Fruit fly (Drosophila melanogaster) whole organism, wandering third instar larva: Measurements from ENCODE around the gene eIF2gamma.

Experiments
- Abd-B ChIP-seq: fragments of >200 bp; optimal IDR thresholded peaks from 2 replicates; lab custom pipeline; 2017; ENCODE audit warnings: missing biosample characterization, missing genetic modification characterization
- CG32264 ChIP-seq: fragments of 200-800 bp; sonication (Bioruptor generic); optimal IDR thresholded peaks from 2 replicates; lab custom pipeline; 2016; ENCODE audit warnings: missing biosample characterization, missing genetic modification characterization
- CG9705 ChIP-seq: fragments of 200-800 bp; sonication (Bioruptor generic); optimal IDR thresholded peaks from 2 replicates; lab custom pipeline; 2018; ENCODE audit warnings: missing biosample characterization, mild to moderate bottlenecking, missing genetic modification characterization
- Dfd ChIP-seq: fragments of >200 bp; optimal IDR thresholded peaks from 2 replicates; lab custom pipeline; 2017; ENCODE audit warnings: missing biosample characterization, missing genetic modification characterization
- Dif ChIP-seq: fragments of 200-275, 200-300 bp; sonication (Bioruptor generic); optimal IDR thresholded peaks from 2 replicates; lab custom pipeline; 2018; ENCODE audit warnings: missing biosample characterization, missing genetic modification characterization; ENCODE audit not compliant: partially characterized antibody
- GATAd ChIP-seq: sonication (Bioruptor generic); optimal IDR thresholded peaks from 2 replicates; lab custom pipeline; 2016; ENCODE audit warnings: missing biosample characterization, missing genetic modification characterization
- HLH106 ChIP-seq: fragments of 200-800 bp; optimal IDR thresholded peaks from 3 replicates; lab custom pipeline; 2019; ENCODE audit warnings: missing biosample characterization, mild to moderate bottlenecking, missing genetic modification characterization, moderate library complexity
- Hnf4 ChIP-seq: fragments of 200-800 bp; sonication (Bioruptor generic); optimal IDR thresholded peaks from 2 replicates; lab custom pipeline; 2016; ENCODE audit warnings: missing biosample characterization, mild to moderate bottlenecking, missing genetic modification characterization
- Hr78 ChIP-seq: fragments of >200 bp; optimal IDR thresholded peaks from 2 replicates; lab custom pipeline; 2017; ENCODE audit warnings: missing biosample characterization, missing genetic modification characterization
- Hr83 ChIP-seq: fragments of 200-300 bp; sonication (Bioruptor generic); optimal IDR thresholded peaks from 2 replicates; lab custom pipeline; 2016; ENCODE audit warnings: missing biosample characterization, mild to moderate bottlenecking, missing genetic modification characterization, moderate library complexity; ENCODE audit not compliant: poor library complexity, severe bottlenecking
- Jra ChIP-seq: sonication (Bioruptor generic); optimal IDR thresholded peaks from 2 replicates; lab custom pipeline; 2016; ENCODE audit warnings: missing biosample characterization, missing genetic modification characterization
- Mio ChIP-seq: sonication (Bioruptor generic); optimal IDR thresholded peaks from 2 replicates; lab custom pipeline; 2016; ENCODE audit warnings: missing biosample characterization, missing genetic modification characterization
- Myc ChIP-seq: fragments of >200 bp; optimal IDR thresholded peaks from 2 replicates; lab custom pipeline; 2017
- N ChIP-seq: fragments of >200 bp; optimal IDR thresholded peaks from 2 replicates; lab custom pipeline; 2018; ENCODE audit warnings: missing biosample characterization, missing external identifiers, missing genetic modification characterization
- OdsH ChIP-seq: fragments of 200-800 bp; sonication (Bioruptor generic); optimal IDR thresholded peaks from 2 replicates; lab custom pipeline; 2016; ENCODE audit warnings: missing biosample characterization, mild to moderate bottlenecking, missing genetic modification characterization
- Rel ChIP-seq, 2 experiments: fragments of 200-800 bp; sonication (Bioruptor generic) in 1 of 2; optimal IDR thresholded peaks; 2 replicates in 1 of 2; 3 replicates in 1 of 2; lab custom pipeline; 2016 to 2019; ENCODE audit warnings: mild to moderate bottlenecking in 2 of 2, missing biosample characterization in 2 of 2, missing genetic modification characterization in 2 of 2, moderate library complexity in 1 of 2
- Sp1 ChIP-seq: fragments of 200-800 bp; sonication (Bioruptor generic); optimal IDR thresholded peaks from 3 replicates; lab custom pipeline; 2019; ENCODE audit warnings: missing biosample characterization, mild to moderate bottlenecking, missing genetic modification characterization, moderate library complexity
- Vsx2 ChIP-seq: fragments of 200-300, 225-300 bp; sonication (Bioruptor generic); optimal IDR thresholded peaks from 2 replicates; lab custom pipeline; 2018; ENCODE audit warnings: missing biosample characterization, missing genetic modification characterization; ENCODE audit not compliant: partially characterized antibody
- br ChIP-seq: fragments of 200-800 bp; sonication (Bioruptor generic); optimal IDR thresholded peaks from 2 replicates; lab custom pipeline; 2016; ENCODE audit warnings: missing biosample characterization, missing genetic modification characterization
- brk ChIP-seq: fragments of 200-800 bp; sonication (Bioruptor generic); optimal IDR thresholded peaks from 2 replicates; lab custom pipeline; 2016; ENCODE audit warnings: missing biosample characterization, mild to moderate bottlenecking, missing genetic modification characterization
- dl ChIP-seq, 2 experiments: fragments of 175-275, 200-275 bp in 1 of 2; fragments of 200-275 bp in 1 of 2; sonication (Bioruptor generic); optimal IDR thresholded peaks; lab custom pipeline; 2018; ENCODE audit warnings: mild to moderate bottlenecking in 2 of 2, missing biosample characterization in 2 of 2, missing genetic modification characterization in 2 of 2, moderate library complexity in 2 of 2; ENCODE audit not compliant: partially characterized antibody in 2 of 2, insufficient read depth in 1 of 2
- dmrt93B ChIP-seq: fragments of 200-800 bp; sonication (Bioruptor generic); optimal IDR thresholded peaks from 2 replicates; lab custom pipeline; 2018; ENCODE audit warnings: missing biosample characterization, mild to moderate bottlenecking, missing genetic modification characterization
- dsf ChIP-seq: sonication (Bioruptor generic); optimal IDR thresholded peaks from 2 replicates; lab custom pipeline; 2016; ENCODE audit warnings: missing biosample characterization, missing genetic modification characterization, borderline replicate concordance
- ey ChIP-seq: fragments of 200-800 bp; sonication (Bioruptor generic); optimal IDR thresholded peaks from 2 replicates; lab custom pipeline; 2016; ENCODE audit warnings: missing biosample characterization, missing genetic modification characterization
- foxo ChIP-seq, 2 experiments: fragments of 200-800 bp; sonication (Bioruptor generic); optimal IDR thresholded peaks; 2 replicates in 1 of 2; 3 replicates in 1 of 2; lab custom pipeline; 2016 to 2017; ENCODE audit warnings: missing biosample characterization in 2 of 2, missing genetic modification characterization in 2 of 2
- fru ChIP-seq: fragments of 200-800 bp; sonication (Bioruptor generic); optimal IDR thresholded peaks from 3 replicates; lab custom pipeline; 2016; ENCODE audit warnings: missing biosample characterization, mild to moderate bottlenecking, missing genetic modification characterization
- h ChIP-seq: fragments of 200-800 bp; sonication (Bioruptor generic); optimal IDR thresholded peaks from 3 replicates; lab custom pipeline; 2016; ENCODE audit warnings: missing biosample characterization, mild to moderate bottlenecking, missing genetic modification characterization
- jim ChIP-seq: fragments of 175-275, 200-325 bp; sonication (Bioruptor generic); optimal IDR thresholded peaks from 2 replicates; lab custom pipeline; 2016; ENCODE audit warnings: missing biosample characterization, mild to moderate bottlenecking, missing genetic modification characterization
- lola ChIP-seq: fragments of >200 bp; optimal IDR thresholded peaks from 2 replicates; lab custom pipeline; 2017; ENCODE audit warnings: missing biosample characterization, missing genetic modification characterization
- psq ChIP-seq: fragments of 200-800 bp; sonication (Bioruptor generic); optimal IDR thresholded peaks from 3 replicates; lab custom pipeline; 2017; ENCODE audit warnings: missing biosample characterization, mild to moderate bottlenecking, missing genetic modification characterization, moderate library complexity
- rgr ChIP-seq: fragments of 200-800 bp; sonication (Bioruptor generic); optimal IDR thresholded peaks from 3 replicates; lab custom pipeline; 2016; ENCODE audit warnings: missing biosample characterization, mild to moderate bottlenecking, missing genetic modification characterization
- sage ChIP-seq: fragments of 200-800 bp; sonication (Bioruptor generic); optimal IDR thresholded peaks from 2 replicates; lab custom pipeline; 2016; ENCODE audit warnings: missing biosample characterization, mild to moderate bottlenecking, missing genetic modification characterization
- sv ChIP-seq: fragments of 200-800 bp; sonication (Bioruptor generic); optimal IDR thresholded peaks from 3 replicates; lab custom pipeline; 2016; ENCODE audit warnings: missing biosample characterization, missing genetic modification characterization
- tai ChIP-seq: sonication (Bioruptor generic); optimal IDR thresholded peaks from 2 replicates; lab custom pipeline; 2016; ENCODE audit warnings: missing biosample characterization, missing genetic modification characterization
- usp ChIP-seq: fragments of >200 bp; optimal IDR thresholded peaks from 2 replicates; lab custom pipeline; 2017; ENCODE audit warnings: missing biosample characterization, missing genetic modification characterization
- woc ChIP-seq: sonication (Bioruptor generic); optimal IDR thresholded peaks from 2 replicates; lab custom pipeline; 2016; ENCODE audit warnings: missing biosample characterization, mild to moderate bottlenecking, missing genetic modification characterization

The eIF2gamma gene

dm6 chr3R:15262710-15263672, at the start of gene eIF2gamma, which contains the start of gene Set:
TSS of gene eIF2gamma (minus strand) at chr3R:15263458.
TSS of gene Set (plus strand) at chr3R:15263552.
- no peak for TF ChIP-seq dsf (GFP tag; lab: Kevin White, UChicago)
- no peak for TF ChIP-seq lola
- no peak for TF ChIP-seq dmrt93B (GFP tag; lab: Kevin White, UChicago)
- TF ChIP-seq Myc = peak; percentile 10
- no peak for TF ChIP-seq Rel (GFP tag; optimal IDR thresholded peaks at IDR 0.05; lab: Kevin White, UChicago)
- TF ChIP-seq Rel (tag; optimal IDR thresholded peaks at IDR 0.05; lab: Kevin White, UChicago) = peak; percentile 54
- peak; percentile 33 for TF ChIP-seq HLH106 (tag; lab: Kevin White, UChicago)
- peak; percentile 21 for TF ChIP-seq OdsH
- no peak for TF ChIP-seq Hnf4
- TF ChIP-seq CG9705 (GFP tag; lab: Kevin White, UChicago) = peak; percentile 3
- TF ChIP-seq psq (GFP tag; lab: Kevin White, UChicago) = peak; percentile 14
- TF ChIP-seq Jra (GFP tag; lab: Kevin White, UChicago) = no peak
- no peak for TF ChIP-seq Dfd
- no peak for TF ChIP-seq rgr
- no peak for TF ChIP-seq woc
- peak; percentile 92 for TF ChIP-seq Hr83 (GFP tag; lab: Kevin White, UChicago)
- no peak for TF ChIP-seq N (GFP tag; lab: Kevin White, UChicago)
- peak; percentile 42 for TF ChIP-seq ey (GFP tag; lab: Kevin White, UChicago)
- peak; percentile 25 for TF ChIP-seq jim (GFP tag; lab: Kevin White, UChicago)
- no peak for TF ChIP-seq tai
- no peak for TF ChIP-seq Dif (GFP tag; lab: Kevin White, UChicago)
- TF ChIP-seq GATAd = no peak

- TF ChIP-seq sage (GFP tag; lab: Kevin White, UChicago) = no peak
- TF ChIP-seq N (GFP tag; lab: Kevin White, UChicago) = no peak
- no peak for TF ChIP-seq CG9705 (GFP tag; lab: Kevin White, UChicago)
- TF ChIP-seq usp = no peak
- TF ChIP-seq Abd-B (GFP tag; lab: Kevin White, UChicago) = no peak
- TF ChIP-seq, all 38 proteins: peak for 0
Observed at dm6 chr3R:15310695-15311094, 47.4 kb upstream of the eIF2gamma start.

DNA sequence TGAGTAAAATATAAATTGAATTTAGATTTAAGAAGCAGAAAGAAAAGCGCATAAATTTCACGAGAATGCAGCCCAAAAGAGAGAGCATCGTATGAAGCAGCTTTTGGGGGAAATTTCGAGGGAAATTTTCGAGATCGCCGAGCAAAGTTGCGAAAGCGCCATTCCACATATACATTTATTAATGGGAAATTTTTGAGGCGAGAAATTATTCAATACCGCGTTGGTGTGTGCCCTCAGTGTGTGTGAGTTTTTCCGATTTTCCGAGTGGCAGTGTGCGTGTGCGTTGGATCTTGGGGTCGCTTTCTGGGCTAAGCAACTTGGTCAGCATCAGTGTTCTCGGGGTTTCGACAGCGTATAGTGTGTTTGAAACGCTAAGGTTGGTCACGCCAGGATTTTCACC, 46.7 kb upstream of the eIF2gamma start, which contains the start of gene Tm2:
TSS of gene Tm2 (plus strand) at position 270 of the 400 bp plus-strand sequence.
- no peak for TF ChIP-seq Hr78 (GFP tag; lab: Kevin White, UChicago)
- no peak for TF ChIP-seq ey (GFP tag; lab: Kevin White, UChicago)
- TF ChIP-seq Mio = no peak
- TF ChIP-seq rgr = no peak
- TF ChIP-seq CG9705 (GFP tag; lab: Kevin White, UChicago) = no peak
- no peak for TF ChIP-seq GATAd
- no peak for TF ChIP-seq Dif (GFP tag; lab: Kevin White, UChicago)
- TF ChIP-seq tai = no peak

- peak; percentile 96 for TF ChIP-seq Dfd
- no peak for TF ChIP-seq Hnf4
- TF ChIP-seq jim (GFP tag; lab: Kevin White, UChicago) = no peak
- no peak for TF ChIP-seq fru
Observed at dm6 chr3R:15305246-15305645, 42.0 kb upstream of the eIF2gamma start.

DNA sequence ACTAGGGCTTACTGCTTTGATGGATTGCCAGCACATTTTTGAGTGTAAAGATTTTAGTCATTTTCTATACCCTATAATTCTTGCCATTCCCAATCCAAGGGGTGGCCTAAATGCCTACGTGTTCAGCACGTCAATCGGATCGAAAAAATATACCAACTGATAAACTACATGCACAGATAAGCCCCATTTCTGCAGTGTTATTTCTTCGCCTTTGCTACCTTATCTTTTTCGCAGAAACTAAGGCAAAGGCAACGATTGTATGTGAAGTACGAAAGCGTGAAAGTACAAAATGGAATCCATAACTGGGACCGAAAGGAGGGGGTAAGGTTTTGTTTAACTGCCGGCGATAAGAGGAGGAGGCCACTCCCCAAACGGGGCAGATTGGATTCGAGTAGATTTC, 34.6 kb upstream of the eIF2gamma start:
- no peak for TF ChIP-seq Dif (GFP tag; lab: Kevin White, UChicago)
- no peak for TF ChIP-seq br (GFP tag; lab: Kevin White, UChicago)
- TF ChIP-seq psq (GFP tag; lab: Kevin White, UChicago) = peak; percentile 94
- TF ChIP-seq foxo (GFP tag; optimal IDR thresholded peaks at IDR 0.05; lab: Kevin White, UChicago) = no peak
- TF ChIP-seq brk = no peak
- no peak for TF ChIP-seq fru
- no peak for TF ChIP-seq OdsH
- no peak for TF ChIP-seq tai
- no peak for TF ChIP-seq N (GFP tag; lab: Kevin White, UChicago)
- no peak for TF ChIP-seq Jra (GFP tag; lab: Kevin White, UChicago)
- peak; percentile 13 for TF ChIP-seq Hr83 (GFP tag; lab: Kevin White, UChicago)
- no peak for TF ChIP-seq CG9705 (GFP tag; lab: Kevin White, UChicago)
- TF ChIP-seq Abd-B (GFP tag; lab: Kevin White, UChicago) = no peak
- no peak for TF ChIP-seq lola
- no peak for TF ChIP-seq sage (GFP tag; lab: Kevin White, UChicago)
- TF ChIP-seq Dfd = no peak
- TF ChIP-seq Hnf4 = no peak
- TF ChIP-seq Sp1 (GFP tag; lab: Kevin White, UChicago) = no peak
- TF ChIP-seq GATAd = no peak
- TF ChIP-seq Rel (GFP tag; optimal IDR thresholded peaks at IDR 0.05; lab: Kevin White, UChicago) = no peak
- TF ChIP-seq Rel (tag; optimal IDR thresholded peaks at IDR 0.05; lab: Kevin White, UChicago) = peak; percentile 59
- no peak for TF ChIP-seq sv
- no peak for TF ChIP-seq Vsx2 (GFP tag; lab: Kevin White, UChicago)
- no peak for TF ChIP-seq Myc
- no peak for TF ChIP-seq HLH106 (tag; lab: Kevin White, UChicago)
- TF ChIP-seq dl (GFP tag; optimal IDR thresholded peaks at IDR 0.05; lab: Kevin White, UChicago; ENCODE audit: insufficient read depth in 1 of 2, partially characterized antibody in 2 of 2) = peak in 1 of 2 experiments; percentile 17
- no peak for TF ChIP-seq CG32264 (GFP tag; lab: Kevin White, UChicago)
- peak; percentile 45 for TF ChIP-seq h
